Worm (Caenorhabditis elegans): ENCODE measurements around the gene jun-1.

Gene jun-1

DNA sequence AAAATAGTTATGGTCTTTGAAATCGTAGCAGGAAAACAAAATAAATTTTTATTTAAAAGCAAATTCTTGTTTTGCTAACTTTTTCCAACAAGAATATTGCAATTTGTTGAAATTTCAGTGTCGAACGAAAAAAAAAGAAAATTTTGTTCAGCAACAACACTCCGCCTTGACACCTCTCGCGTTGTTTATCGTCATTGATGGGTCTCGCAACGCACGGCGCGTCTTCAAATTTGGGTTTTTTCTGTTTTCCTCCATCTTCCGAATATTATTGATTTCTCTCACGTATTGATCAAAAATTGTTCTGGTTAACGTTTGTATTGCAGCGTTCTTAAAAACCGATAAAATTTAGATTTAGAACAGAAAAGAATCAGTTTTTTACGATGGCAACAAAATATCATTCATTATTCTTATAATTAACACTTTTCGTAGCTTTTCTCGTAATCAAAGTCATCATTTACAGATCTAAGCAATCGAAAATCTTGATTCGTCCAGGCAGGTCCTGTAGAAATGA, 56.5 kb downstream of the jun-1 start, which contains the start of gene dpl-1 (continued):
- TF ChIP-seq pqm-1 (tag; optimal IDR thresholded peaks at IDR 0.05), result no peak

DNA sequence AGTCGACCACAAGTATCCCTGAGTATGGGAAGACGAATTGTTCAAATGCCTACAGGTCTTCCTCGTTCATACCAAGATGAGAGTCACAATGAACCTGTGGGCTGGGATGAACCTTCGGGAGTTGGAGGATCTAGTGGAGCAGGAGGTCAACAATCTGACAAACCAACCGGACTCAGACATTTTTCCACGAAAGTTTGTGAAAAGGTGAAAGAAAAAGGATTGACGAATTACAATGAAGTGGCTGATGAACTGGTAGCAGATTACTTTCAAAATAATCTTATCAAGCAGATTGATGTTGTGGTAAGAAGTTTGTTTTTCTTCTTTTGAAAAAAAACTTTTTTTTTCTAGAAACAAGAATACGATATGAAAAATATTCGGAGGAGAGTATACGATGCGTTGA, 57.1 kb downstream of the jun-1 start:
- TF ChIP-seq unc-62 (GFP tag; optimal IDR thresholded peaks at IDR 0.05), result no peak
- no peak for TF ChIP-seq R02D3.7 (tag; optimal IDR thresholded peaks at IDR 0.05)
- TF ChIP-seq lin-39 (tag; optimal IDR thresholded peaks at IDR 0.05), result no peak
- no peak for TF ChIP-seq fos-1 (tag; optimal IDR thresholded peaks at IDR 0.05)
- no peak for TF ChIP-seq mml-1 (tag; optimal IDR thresholded peaks at IDR 0.05)
- TF ChIP-seq aly-2 (tag; optimal IDR thresholded peaks at IDR 0.05), result no peak

DNA sequence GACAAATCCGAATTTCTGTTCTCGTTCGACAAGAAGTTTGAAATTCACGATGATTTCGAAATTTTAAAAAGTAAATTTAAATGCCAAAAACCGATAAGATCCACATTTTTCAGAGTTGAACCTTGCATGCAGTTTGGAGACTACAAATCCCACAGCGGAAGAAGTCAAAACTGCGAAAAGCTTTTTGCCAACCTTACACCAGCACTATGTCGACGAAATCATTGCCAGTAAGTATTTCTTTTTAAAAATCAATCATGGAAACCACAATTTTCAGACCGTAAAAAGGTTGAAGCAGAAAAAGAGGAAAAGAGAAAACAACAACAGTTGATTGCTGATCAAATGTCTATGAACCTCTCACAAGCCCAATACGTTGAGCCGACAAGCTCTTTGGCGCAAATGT, 57.9 kb downstream of the jun-1 start:
- TF ChIP-seq R02D3.7 (tag; optimal IDR thresholded peaks at IDR 0.05) (no peak), lin-15B (tag; optimal IDR thresholded peaks at IDR 0.05) (no peak), nhr-28 (tag; optimal IDR thresholded peaks at IDR 0.05) (no peak)

DNA sequence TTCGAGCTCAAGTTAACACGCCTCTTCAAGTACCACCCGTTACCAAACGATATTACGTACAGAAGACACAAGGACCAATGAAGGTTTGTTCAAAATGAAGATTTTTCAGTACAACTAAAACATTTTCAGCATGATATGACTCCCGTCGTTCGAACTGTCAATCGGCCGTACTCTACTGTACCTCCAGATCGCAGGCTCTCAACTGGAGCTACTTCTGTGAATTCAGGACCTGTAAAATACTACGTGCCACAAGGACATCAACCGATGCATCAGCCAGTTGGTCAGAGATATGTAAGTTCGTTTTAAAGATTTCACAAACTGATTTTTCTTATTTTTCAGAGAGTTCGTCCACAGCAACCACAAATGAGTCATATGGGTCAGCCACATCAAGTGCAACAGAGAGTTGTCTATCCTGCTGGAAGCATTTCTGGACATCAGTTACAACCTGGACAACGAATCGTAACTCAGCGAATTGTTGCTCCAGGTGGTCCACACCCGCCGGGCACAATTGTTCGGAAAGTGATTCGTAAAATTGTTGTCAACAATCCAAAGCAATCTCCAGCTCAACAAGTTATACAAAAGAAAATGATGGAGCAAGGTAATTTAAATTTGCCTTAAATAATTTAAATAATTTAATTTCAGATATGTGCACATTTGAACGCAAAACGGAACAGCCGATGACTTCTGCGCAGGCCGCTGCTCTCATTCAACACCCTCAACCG, 58.7 kb downstream of the jun-1 start:
- no peak for TF ChIP-seq ceh-9 (tag; optimal IDR thresholded peaks at IDR 0.05)
- TF ChIP-seq mml-1 (tag; optimal IDR thresholded peaks at IDR 0.05), result no peak
- TF ChIP-seq sea-2 (GFP tag; optimal IDR thresholded peaks at IDR 0.05), result no peak
- TF ChIP-seq nfya-1 (tag; optimal IDR thresholded peaks at IDR 0.05; ENCODE audit: insufficient read depth), result no peak
- TF ChIP-seq ZK546.5 (tag; optimal IDR thresholded peaks at IDR 0.05), result no peak
- no peak for TF ChIP-seq lin-15B (tag; optimal IDR thresholded peaks at IDR 0.05)
- TF ChIP-seq jun-1 (tag; optimal IDR thresholded peaks at IDR 0.05), result no peak
- no peak for TF ChIP-seq egl-27 (tag; optimal IDR thresholded peaks at IDR 0.05)
- TF ChIP-seq snpc-4 (tag; optimal IDR thresholded peaks at IDR 0.05), result no peak
- TF ChIP-seq nhr-28 (tag; optimal IDR thresholded peaks at IDR 0.05), result no peak
- TF ChIP-seq daf-12 (tag; optimal IDR thresholded peaks at IDR 0.05), result no peak
- no peak for TF ChIP-seq egl-5 (tag; optimal IDR thresholded peaks at IDR 0.05)
- no peak for TF ChIP-seq elt-1 (tag; optimal IDR thresholded peaks at IDR 0.05)
- no peak for TF ChIP-seq nhr-67 (tag; optimal IDR thresholded peaks at IDR 0.05)
- TF ChIP-seq nhr-11 (tag; optimal IDR thresholded peaks at IDR 0.05), result no peak
- no peak for TF ChIP-seq nhr-25 (tag; optimal IDR thresholded peaks at IDR 0.05)
- no peak for TF ChIP-seq zag-1 (tag; optimal IDR thresholded peaks at IDR 0.05)
- no peak for TF ChIP-seq ztf-11 (tag; optimal IDR thresholded peaks at IDR 0.05)

DNA sequence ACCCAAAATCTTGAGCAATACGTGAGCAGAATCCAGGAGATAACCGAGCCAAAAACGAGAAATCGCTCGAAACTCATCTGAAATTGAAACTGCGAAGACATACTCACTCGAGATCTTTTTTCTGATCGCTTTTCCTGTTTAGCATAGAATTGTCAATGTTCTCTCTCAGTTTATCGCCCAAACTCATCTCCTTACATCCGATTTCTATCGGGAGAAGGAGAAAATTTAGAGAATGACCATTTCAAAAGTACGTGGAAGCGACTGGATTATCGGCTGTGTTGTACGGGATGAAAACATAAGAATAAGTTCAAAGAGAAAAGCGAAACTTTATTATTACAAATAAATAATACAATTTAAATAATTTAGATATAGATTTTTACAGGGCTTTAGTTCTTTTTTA, 59.9 kb downstream of the jun-1 start, which contains the start of gene T23G7.2:
TSS of gene T23G7.2 (minus strand) at position 101 of the 400 bp plus-strand sequence.
- TF ChIP-seq ZK546.5 (tag; optimal IDR thresholded peaks at IDR 0.05), result no peak
- TF ChIP-seq lsy-12 (tag; optimal IDR thresholded peaks at IDR 0.05), result no peak
- no peak for TF ChIP-seq ceh-28 (tag; optimal IDR thresholded peaks at IDR 0.05)
- TF ChIP-seq zag-1 (tag; optimal IDR thresholded peaks at IDR 0.05), result no peak
- TF ChIP-seq ceh-82 (tag; optimal IDR thresholded peaks at IDR 0.05), result no peak
- no peak for TF ChIP-seq fkh-2 (tag; optimal IDR thresholded peaks at IDR 0.05)
- TF ChIP-seq ceh-9 (tag; optimal IDR thresholded peaks at IDR 0.05), result no peak
- TF ChIP-seq pha-4 (tag; optimal IDR thresholded peaks at IDR 0.05), result no peak
- no peak for TF ChIP-seq unc-39 (tag; optimal IDR thresholded peaks at IDR 0.05)
- no peak for TF ChIP-seq mdl-1 (tag; optimal IDR thresholded peaks at IDR 0.05)
- no peak for TF ChIP-seq nhr-43 (tag; optimal IDR thresholded peaks at IDR 0.05; ENCODE audit: poor library complexity, severe bottlenecking)
- no peak for TF ChIP-seq nhr-76 (tag; optimal IDR thresholded peaks at IDR 0.05)
- TF ChIP-seq tbx-2 (tag; optimal IDR thresholded peaks at IDR 0.05), result no peak
- no peak for TF ChIP-seq snpc-4 (tag; optimal IDR thresholded peaks at IDR 0.05)
- no peak for TF ChIP-seq mml-1 (tag; optimal IDR thresholded peaks at IDR 0.05)
